Fruit fly (Drosophila melanogaster): ENCODE results near the gene CG16782.

The CG16782 gene

dm6 chrX:3485304-3485703 lies 25.3 kb upstream of the CG16782 start, which contains the start of the genes CG14270 and CG10803 (continued):
- TF ChIP-seq CG7963 (GFP tag; IDR thresholded peaks at IDR 0.05; ENCODE audit: partially characterized antibody) = peak; percentile 60; the same call in 1 of the 3 replicates
- TF ChIP-seq CG30020 (tag; optimal IDR thresholded peaks at IDR 0.05) = no peak
- peak; percentile 85 for TF ChIP-seq HLH4C (GFP tag; IDR thresholded peaks at IDR 0.05; ENCODE audit: partially characterized antibody)
- peak in 1 of 3 experiments; percentile 48 for TF ChIP-seq Stat92E (GFP tag; optimal IDR thresholded peaks at IDR 0.05)
- TF ChIP-seq CG15073 (GFP tag; optimal IDR thresholded peaks at IDR 0.05) = no peak
- no peak for TF ChIP-seq z (GFP tag; IDR thresholded peaks at IDR 0.05)
- peak in 1 of 2 experiments; percentile 11 for TF ChIP-seq chif (GFP tag; optimal IDR thresholded peaks at IDR 0.05)
- TF ChIP-seq CG18262 (tag; optimal IDR thresholded peaks at IDR 0.05) = peak; percentile 0
- no peak for TF ChIP-seq fd96Cb (tag; optimal IDR thresholded peaks at IDR 0.05)
- TF ChIP-seq nerfin-2 (GFP tag; IDR thresholded peaks at IDR 0.05; ENCODE audit: partially characterized antibody) = peak; percentile 75
- TF ChIP-seq Asciz (GFP tag; optimal IDR thresholded peaks at IDR 0.05) = no peak
- TF ChIP-seq CG13775 (GFP tag; optimal IDR thresholded peaks at IDR 0.05) = peak; percentile 16
- no peak for TF ChIP-seq crol (GFP tag; IDR thresholded peaks at IDR 0.05)
- TF ChIP-seq CG9727 (GFP tag; optimal IDR thresholded peaks at IDR 0.05) = peak; percentile 9
- TF ChIP-seq Scr (GFP tag; IDR thresholded peaks at IDR 0.05; ENCODE audit: partially characterized antibody) = peak; percentile 91
- peak; percentile 2 for TF ChIP-seq CG1603 (tag; optimal IDR thresholded peaks at IDR 0.05)
- TF ChIP-seq Opbp (GFP tag; IDR thresholded peaks at IDR 0.05; ENCODE audit: partially characterized antibody) = no peak; the same call in 2 of the 3 replicates
- TF ChIP-seq prd (optimal IDR thresholded peaks at IDR 0.05) = no peak
- TF ChIP-seq prd (GFP tag; IDR thresholded peaks at IDR 0.05) = peak; percentile 21; the same call in 1 of the 3 replicates
- TF ChIP-seq nmo (GFP tag; optimal IDR thresholded peaks at IDR 0.05) = peak; percentile 51
- peak; percentile 79 for TF ChIP-seq CG14860 (GFP tag; IDR thresholded peaks at IDR 0.05; ENCODE audit: partially characterized antibody)
- TF ChIP-seq sens (GFP tag) = peak; percentile 83
- no peak for TF ChIP-seq CG12744 (GFP tag; optimal IDR thresholded peaks at IDR 0.05)
- TF ChIP-seq CG13624 (GFP tag; optimal IDR thresholded peaks at IDR 0.05) = no peak
- TF ChIP-seq Sin3A (optimal IDR thresholded peaks at IDR 0.05) = peak; percentile 82
- peak; percentile 15 for TF ChIP-seq Abd-B (GFP tag; optimal IDR thresholded peaks at IDR 0.05)
- TF ChIP-seq slou (GFP tag; optimal IDR thresholded peaks at IDR 0.05) = no peak
- TF ChIP-seq E2f2 (GFP tag; IDR thresholded peaks at IDR 0.05) = peak; percentile 30; the same call in 1 of the 2 replicates
- TF ChIP-seq pita (GFP tag; optimal IDR thresholded peaks at IDR 0.05) = no peak
- no peak for TF ChIP-seq abd-A (tag; optimal IDR thresholded peaks at IDR 0.05)
- no peak for TF ChIP-seq CG6683 (GFP tag; optimal IDR thresholded peaks at IDR 0.05)
- TF ChIP-seq CG1602 (GFP tag; optimal IDR thresholded peaks at IDR 0.05) = no peak
- TF ChIP-seq CG4404 (GFP tag; IDR thresholded peaks at IDR 0.05) = no peak
- TF ChIP-seq jigr1 (GFP tag; IDR thresholded peaks at IDR 0.05) = no peak
- peak; percentile 81 for TF ChIP-seq CG2116 (GFP tag; optimal IDR thresholded peaks at IDR 0.05)
- no peak for TF ChIP-seq CG18011 (GFP tag; optimal IDR thresholded peaks at IDR 0.05)
- TF ChIP-seq ERR (GFP tag; optimal IDR thresholded peaks at IDR 0.05) = no peak
- no peak for TF ChIP-seq vvl (GFP tag; IDR thresholded peaks at IDR 0.05)
- no peak for TF ChIP-seq pum (GFP tag; optimal IDR thresholded peaks at IDR 0.05)
- peak; percentile 36 for TF ChIP-seq hkb (optimal IDR thresholded peaks at IDR 0.05)
- TF ChIP-seq hkb (GFP tag; IDR thresholded peaks at IDR 0.05) = no peak
- no peak for TF ChIP-seq Max (GFP tag; optimal IDR thresholded peaks at IDR 0.05)
- TF ChIP-seq repo (GFP tag; optimal IDR thresholded peaks at IDR 0.05) = no peak
- peak; percentile 71 for TF ChIP-seq stwl (tag; optimal IDR thresholded peaks at IDR 0.05)
- TF ChIP-seq psq (GFP tag; optimal IDR thresholded peaks at IDR 0.05) = no peak
- no peak for TF ChIP-seq CG14667 (GFP tag; IDR thresholded peaks at IDR 0.05)
- peak; percentile 52 for TF ChIP-seq YL-1 (GFP tag; optimal IDR thresholded peaks at IDR 0.05)
- TF ChIP-seq vfl (GFP tag; optimal IDR thresholded peaks at IDR 0.05) = peak; percentile 2
- TF ChIP-seq CG13424 (tag; optimal IDR thresholded peaks at IDR 0.05) = no peak
- TF ChIP-seq wor (GFP tag; IDR thresholded peaks at IDR 0.05) = no peak
- TF ChIP-seq Poxn (GFP tag; IDR thresholded peaks at IDR 0.05) = no peak
